Fruit fly (Drosophila melanogaster): ENCODE data around the gene CG6149.

DNA sequence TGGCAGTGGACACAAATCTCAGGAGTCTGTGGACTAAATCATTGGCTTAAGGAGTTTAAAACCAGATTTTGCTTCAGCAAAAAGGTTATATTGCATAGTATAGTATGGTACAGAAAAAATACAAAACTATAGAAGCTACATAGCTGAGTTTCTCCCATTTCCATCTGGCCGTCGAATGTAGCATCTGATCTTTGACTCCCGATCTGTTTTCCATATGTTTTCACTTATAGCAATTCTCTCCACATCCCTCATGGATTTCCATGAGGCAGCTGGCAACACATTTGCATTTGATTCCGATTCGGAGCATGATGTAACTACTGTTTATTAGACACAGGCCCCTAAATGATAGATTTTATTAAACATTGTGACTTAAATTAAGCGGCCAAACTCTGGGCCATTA, 5.5 kb upstream of the CG6149 start:
- TF ChIP-seq CG13204 (GFP tag; optimal IDR thresholded peaks at IDR 0.05) (no peak), fd96Ca (GFP tag; IDR thresholded peaks at IDR 0.05) (no peak), CG8159 (tag; optimal IDR thresholded peaks at IDR 0.05) (no peak), gl (tag; optimal IDR thresholded peaks at IDR 0.05) (no peak), CG15710 (tag; optimal IDR thresholded peaks at IDR 0.05) (no peak), CG12605 (GFP tag; IDR thresholded peaks at IDR 0.05) (no peak), CG32121 (GFP tag; IDR thresholded peaks at IDR 0.05) (no peak), EcR (GFP tag; optimal IDR thresholded peaks at IDR 0.05) (no peak), Pif1B (GFP tag; optimal IDR thresholded peaks at IDR 0.05) (no peak), rn (GFP tag; IDR thresholded peaks at IDR 0.05) (no peak), Pif1A (GFP tag; optimal IDR thresholded peaks at IDR 0.05) (no peak), CG4496 (GFP tag; IDR thresholded peaks at IDR 0.05) (no peak), Ets98B (GFP tag; IDR thresholded peaks at IDR 0.05) (no peak)

All from whole organism, pupa.